Worm (Caenorhabditis elegans) whole organism, L4 larva: ENCODE results near the gene akap-1.

ENCODE experiments used
- R02D3.7 ChIP-seq: fragments of 150-350 bp; sonication (generic microtip); optimal IDR thresholded peaks from 3 replicates; lab custom pipeline; 2014; ENCODE audit warnings: missing biosample characterization, missing genetic modification characterization
- T20F7.1 ChIP-seq: fragments of 200-800 bp; sonication (Bioruptor generic); optimal IDR thresholded peaks from 2 replicates; lab custom pipeline; 2018; ENCODE audit warnings: mild to moderate bottlenecking, missing genetic modification characterization, missing compliant biosample characterization
- Y105C5A.15 ChIP-seq: fragments of 200-800 bp; sonication (Bioruptor generic); IDR thresholded peaks from 2 replicates; pipeline ENCODE4 v1.3.6; 2022; ENCODE audit warnings: missing genetic modification characterization, missing compliant biosample characterization
- Y48G9A.11 ChIP-seq: fragments of 200-800 bp; sonication (Bioruptor generic); IDR thresholded peaks from 2 replicates; pipeline ENCODE4 v1.3.6; 2022; ENCODE audit warnings: missing genetic modification reagents, missing genetic modification characterization, missing compliant biosample characterization
- ZK337.2 ChIP-seq: fragments of 200-800 bp; sonication (Bioruptor generic); IDR thresholded peaks from 2 replicates; pipeline ENCODE4 v1.3.6; 2022; ENCODE audit warnings: missing genetic modification reagents, missing genetic modification characterization, missing compliant biosample characterization
- ZK546.5 ChIP-seq, 2 experiments: sonication (generic microtip); optimal IDR thresholded peaks; 2 replicates each; lab custom pipeline; 2017; ENCODE audit warnings: missing biosample characterization in 2 of 2, missing genetic modification characterization in 2 of 2
- aly-2 ChIP-seq: sonication (generic microtip); optimal IDR thresholded peaks from 2 replicates; lab custom pipeline; 2018; ENCODE audit warnings: missing biosample characterization, missing genetic modification characterization
- ama-1 ChIP-seq: fragments of 150-350 bp; optimal IDR thresholded peaks from 2 replicates; lab custom pipeline; 2014; ENCODE audit warnings: inconsistent platforms, mixed read lengths
- arid-1 ChIP-seq: fragments of 200-800 bp; sonication (Bioruptor generic); conservative IDR thresholded peaks from 2 replicates; pipeline ENCODE4 v1.3.6; 2022; ENCODE audit warnings: missing genetic modification reagents, missing genetic modification characterization, missing compliant biosample characterization
- attf-4 ChIP-seq: sonication (generic microtip); optimal IDR thresholded peaks from 3 replicates; lab custom pipeline; 2017; ENCODE audit warnings: missing biosample characterization, missing genetic modification characterization
- ceh-32 ChIP-seq: sonication (generic microtip); optimal IDR thresholded peaks from 2 replicates; lab custom pipeline; 2016; ENCODE audit warnings: mild to moderate bottlenecking, missing genetic modification characterization, missing compliant biosample characterization; ENCODE audit not compliant: poor library complexity
- ceh-62 ChIP-seq: sonication (generic microtip); optimal IDR thresholded peaks from 2 replicates; lab custom pipeline; 2017; ENCODE audit warnings: missing biosample characterization, missing genetic modification characterization
- cey-2 ChIP-seq: sonication (generic microtip); optimal IDR thresholded peaks from 3 replicates; lab custom pipeline; 2017; ENCODE audit warnings: missing genetic modification characterization, mild to moderate bottlenecking, missing compliant biosample characterization, antibody characterized with exemption, borderline replicate concordance; ENCODE audit not compliant: insufficient read depth
- daf-12 ChIP-seq: fragments of 150-350 bp; optimal IDR thresholded peaks from 2 replicates; lab custom pipeline; 2014; ENCODE audit warnings: missing biosample characterization, missing genetic modification reagents, missing genetic modification characterization
- daf-16 ChIP-seq, 3 experiments: sonication (generic microtip); optimal IDR thresholded peaks; 2 replicates each; lab custom pipeline; 2016 to 2017; ENCODE audit warnings: missing genetic modification characterization in 3 of 3, missing genetic modification reagents in 3 of 3, mild to moderate bottlenecking in 2 of 3, missing compliant biosample characterization in 2 of 3, missing biosample characterization in 1 of 3, moderate library complexity in 1 of 3
- dmd-6 ChIP-seq: fragments of 200-800 bp; sonication (Bioruptor generic); IDR thresholded peaks from 2 replicates; pipeline ENCODE4 v1.3.6; 2022; ENCODE audit warnings: missing genetic modification reagents, missing genetic modification characterization, missing compliant biosample characterization
- dmd-8 ChIP-seq: fragments of 200-800 bp; sonication (Bioruptor generic); IDR thresholded peaks from 2 replicates; pipeline ENCODE4 v1.3.6; 2022; ENCODE audit warnings: missing genetic modification characterization, missing compliant biosample characterization
- dve-1 ChIP-seq: sonication (generic microtip); optimal IDR thresholded peaks from 2 replicates; lab custom pipeline; 2017; ENCODE audit warnings: antibody characterized with exemption, mild to moderate bottlenecking, missing genetic modification characterization, missing compliant biosample characterization; ENCODE audit not compliant: insufficient read depth
- fkh-10 ChIP-seq: fragments of 150-350 bp; optimal IDR thresholded peaks from 2 replicates; lab custom pipeline; 2014; ENCODE audit warnings: missing biosample characterization, missing genetic modification reagents, missing genetic modification characterization
- fos-1 ChIP-seq: fragments of 150-350 bp; optimal IDR thresholded peaks from 2 replicates; lab custom pipeline; 2014; ENCODE audit warnings: missing biosample characterization, missing genetic modification characterization
- hlh-30 ChIP-seq: sonication (generic microtip); optimal IDR thresholded peaks from 2 replicates; lab custom pipeline; 2017; ENCODE audit warnings: antibody characterized with exemption, mild to moderate bottlenecking, missing genetic modification characterization, missing compliant biosample characterization; ENCODE audit not compliant: insufficient read depth
- hmg-1.1 ChIP-seq: fragments of 200-800 bp; sonication (Bioruptor generic); IDR thresholded peaks from 2 replicates; pipeline ENCODE4 v1.3.6; 2022; ENCODE audit warnings: missing genetic modification reagents, missing genetic modification characterization, missing compliant biosample characterization
- lin-29 ChIP-seq: fragments of 200-800 bp; sonication (Bioruptor generic); IDR thresholded peaks from 2 replicates; pipeline ENCODE4 v1.3.6; 2022; ENCODE audit warnings: missing genetic modification reagents, missing genetic modification characterization, missing compliant biosample characterization
- lsy-2 ChIP-seq, 2 experiments: fragments of 150-350 bp in 1 of 2; sonication (generic microtip) in 1 of 2; optimal IDR thresholded peaks; 2 replicates each; lab custom pipeline; 2014 to 2017; ENCODE audit warnings: missing biosample characterization in 2 of 2, missing genetic modification characterization in 2 of 2
- madf-9 ChIP-seq: fragments of 200-800 bp; sonication (Bioruptor generic); conservative IDR thresholded peaks from 2 replicates; pipeline ENCODE4 v1.3.6; 2022; ENCODE audit warnings: missing genetic modification reagents, missing genetic modification characterization, missing compliant biosample characterization
- mxl-2 ChIP-seq: fragments of 200-800 bp; sonication (Bioruptor generic); conservative IDR thresholded peaks from 2 replicates; pipeline ENCODE4 v1.3.6; 2022; ENCODE audit warnings: missing genetic modification reagents, missing genetic modification characterization, missing compliant biosample characterization
- nhr-25 ChIP-seq: sonication (generic microtip); optimal IDR thresholded peaks from 2 replicates; lab custom pipeline; 2017; ENCODE audit warnings: missing genetic modification characterization, mild to moderate bottlenecking, missing compliant biosample characterization, antibody characterized with exemption, moderate library complexity, borderline replicate concordance; ENCODE audit not compliant: insufficient read depth
- nhr-28 ChIP-seq: fragments of 150-350 bp; optimal IDR thresholded peaks from 2 replicates; lab custom pipeline; 2014; ENCODE audit warnings: missing biosample characterization, missing genetic modification characterization
- nhr-41 ChIP-seq: fragments of 200-800 bp; sonication (Bioruptor generic); IDR thresholded peaks from 2 replicates; pipeline ENCODE4 v1.3.6; 2022; ENCODE audit warnings: missing genetic modification reagents, missing genetic modification characterization, missing compliant biosample characterization
- nhr-6 ChIP-seq: fragments of 150-350 bp; optimal IDR thresholded peaks from 2 replicates; lab custom pipeline; 2014; ENCODE audit warnings: missing biosample characterization, missing genetic modification characterization
- pha-4 ChIP-seq, 2 experiments: fragments of 150-350 bp in 1 of 2; fragments of 200-800 bp in 1 of 2; sonication (Bioruptor generic) in 1 of 2; IDR thresholded peaks in 1 of 2; optimal IDR thresholded peaks in 1 of 2; 2 replicates each; pipeline versions ENCODE4 v1.3.6 to Lab custom; 2014 to 2022; ENCODE audit warnings: missing genetic modification characterization in 2 of 2, missing genetic modification reagents in 2 of 2, missing biosample characterization in 1 of 2, missing compliant biosample characterization in 1 of 2
- rbr-2 ChIP-seq: sonication (generic microtip); optimal IDR thresholded peaks from 2 replicates; lab custom pipeline; 2016; ENCODE audit warnings: missing genotype, missing genetic modification characterization, missing compliant biosample characterization
- skn-1 ChIP-seq: fragments of 150-350 bp; optimal IDR thresholded peaks from 2 replicates; lab custom pipeline; 2014; ENCODE audit warnings: missing biosample characterization, missing genetic modification characterization
- snpc-1.2 ChIP-seq: fragments of 200-800 bp; sonication (Bioruptor generic); IDR thresholded peaks from 2 replicates; pipeline ENCODE4 v1.3.6; 2022; ENCODE audit warnings: missing genetic modification reagents, missing genetic modification characterization, missing compliant biosample characterization
- spr-1 ChIP-seq: sonication (generic microtip); optimal IDR thresholded peaks from 2 replicates; lab custom pipeline; 2016; ENCODE audit warnings: mild to moderate bottlenecking, missing genetic modification characterization, missing compliant biosample characterization
- spr-3 ChIP-seq: fragments of 200-800 bp; sonication (Bioruptor generic); optimal IDR thresholded peaks from 2 replicates; lab custom pipeline; 2018; ENCODE audit warnings: mild to moderate bottlenecking, missing genetic modification characterization, missing compliant biosample characterization
- unc-130 ChIP-seq: sonication (generic microtip); optimal IDR thresholded peaks from 2 replicates; lab custom pipeline; 2016; ENCODE audit warnings: missing genetic modification reagents, missing genetic modification characterization, missing compliant biosample characterization
- unc-39 ChIP-seq: sonication (generic microtip); optimal IDR thresholded peaks from 2 replicates; lab custom pipeline; 2017; ENCODE audit warnings: missing biosample characterization, missing genetic modification characterization
- vab-7 ChIP-seq: fragments of 200-800 bp; sonication (Bioruptor generic); IDR thresholded peaks from 2 replicates; pipeline ENCODE4 v1.3.6; 2022; ENCODE audit warnings: missing genetic modification reagents, missing genetic modification characterization, missing compliant biosample characterization

Gene akap-1

ce11 chrIII:6406829-6407228, 53.6 kb downstream of the akap-1 start, which contains the start of gene let-756:
Gene let-756, plus strand, starts transcription at chrIII:6407129.
- TF ChIP-seq dmd-8 (GFP tag; lab: Robert Waterston, UW) = no peak
- no peak for TF ChIP-seq attf-4
- TF ChIP-seq ceh-62 = no peak
- no peak for TF ChIP-seq madf-9 (GFP tag; lab: Robert Waterston, UW)
- no peak for TF ChIP-seq fkh-10
- no peak for TF ChIP-seq daf-16 (GFP tag; optimal IDR thresholded peaks at IDR 0.05; lab: Kevin White, UChicago)
- TF ChIP-seq daf-16 (tag; optimal IDR thresholded peaks at IDR 0.05; lab: Kevin White, UChicago) = no peak
- TF ChIP-seq ama-1 (lab: Kevin White, UChicago) = no peak
- no peak for TF ChIP-seq unc-130
- no peak for TF ChIP-seq pha-4 (GFP tag; IDR thresholded peaks at IDR 0.05; lab: Robert Waterston, UW)
- TF ChIP-seq pha-4 (tag; optimal IDR thresholded peaks at IDR 0.05; lab: Kevin White, UChicago) = no peak
- no peak for TF ChIP-seq vab-7 (GFP tag; lab: Robert Waterston, UW)
- no peak for TF ChIP-seq nhr-41 (GFP tag; lab: Robert Waterston, UW)
- TF ChIP-seq spr-3 (GFP tag; lab: Kevin White, UChicago) = no peak
- TF ChIP-seq spr-1 (tag; lab: Kevin White, UChicago) = no peak
- TF ChIP-seq fos-1 = no peak
- no peak for TF ChIP-seq daf-12 (tag; lab: Kevin White, UChicago)
- TF ChIP-seq cey-2 (tag; lab: Kevin White, UChicago) = no peak
- no peak for TF ChIP-seq skn-1 (tag; lab: Kevin White, UChicago)

DNA sequence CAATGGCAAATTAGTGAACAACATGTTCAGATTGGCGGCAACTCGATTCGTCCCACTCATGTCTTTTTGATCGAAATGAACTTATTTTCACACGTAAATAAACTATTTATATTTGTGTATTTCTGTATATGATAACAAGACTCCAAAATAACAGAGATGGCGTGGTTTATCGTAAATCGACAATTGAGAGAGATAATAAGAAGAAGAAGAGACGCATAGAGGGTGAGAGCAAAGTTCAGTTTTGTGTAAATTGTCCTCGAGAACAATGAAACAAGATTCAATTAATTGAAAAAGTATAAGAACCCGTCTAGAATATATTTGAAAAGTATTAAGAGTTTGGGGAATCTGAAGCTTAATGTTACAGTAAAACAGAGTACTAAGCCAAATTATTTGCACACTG, 58.2 kb downstream of the akap-1 start:
- TF ChIP-seq nhr-28 (tag; lab: Kevin White, UChicago) = peak; percentile 36
- TF ChIP-seq hlh-30 = no peak
- TF ChIP-seq dmd-6 (GFP tag; lab: Robert Waterston, UW) = peak; percentile 15; the same call in 1 of the 2 replicates
- no peak for TF ChIP-seq Y105C5A.15 (GFP tag; lab: Robert Waterston, UW)
- no peak for TF ChIP-seq unc-39 (tag; lab: Kevin White, UChicago)
- TF ChIP-seq dve-1 (tag; lab: Kevin White, UChicago) = peak; percentile 24
- TF ChIP-seq R02D3.7 = peak; percentile 14
- TF ChIP-seq rbr-2 (tag; lab: Kevin White, UChicago) = no peak
- TF ChIP-seq arid-1 (GFP tag; lab: Robert Waterston, UW) = no peak
- TF ChIP-seq lsy-2 (tag; optimal IDR thresholded peaks at IDR 0.05; lab: Kevin White, UChicago) = peak in 1 of 2 experiments; percentile 16
- no peak for TF ChIP-seq ZK546.5 (tag; optimal IDR thresholded peaks at IDR 0.05; lab: Kevin White, UChicago)
- TF ChIP-seq T20F7.1 = peak; percentile 35
- no peak for TF ChIP-seq mxl-2 (GFP tag; lab: Robert Waterston, UW)
- no peak for TF ChIP-seq ZK337.2 (GFP tag; lab: Robert Waterston, UW)
- no peak for TF ChIP-seq aly-2
- no peak for TF ChIP-seq hmg-1.1 (GFP tag; lab: Robert Waterston, UW)

DNA sequence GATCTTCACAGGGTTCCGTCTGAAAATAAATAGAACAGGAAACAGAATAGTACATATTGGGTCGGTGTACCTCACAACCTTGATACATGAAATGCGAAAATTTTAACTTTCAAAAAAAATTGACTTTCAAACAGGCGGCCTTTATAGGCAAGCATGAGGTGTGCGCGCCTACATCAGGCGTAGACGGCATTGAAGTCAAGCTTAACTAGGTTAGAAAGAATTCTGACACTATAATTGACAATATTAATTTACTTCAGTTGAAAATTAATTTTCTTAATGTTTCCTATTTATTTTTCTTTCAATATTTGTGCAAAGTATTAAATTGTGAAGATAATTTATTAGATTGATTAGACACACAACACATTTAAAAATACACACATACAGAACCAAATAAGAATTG, 58.7 kb downstream of the akap-1 start, which contains the start of gene C05D11.5:
Gene C05D11.5 (minus strand): TSS at position 101 of the 400 bp plus-strand sequence.
- TF ChIP-seq snpc-1.2 = no peak
- no peak for TF ChIP-seq Y48G9A.11 (GFP tag; lab: Robert Waterston, UW)
- TF ChIP-seq ceh-32 (tag; lab: Kevin White, UChicago) = no peak
- TF ChIP-seq nhr-6 (tag; lab: Kevin White, UChicago) = no peak
- no peak for TF ChIP-seq daf-12 (tag; lab: Kevin White, UChicago)
- TF ChIP-seq nhr-25 (tag; lab: Kevin White, UChicago) = no peak
- TF ChIP-seq lin-29 (GFP tag; lab: Robert Waterston, UW) = no peak
